Worm (Caenorhabditis elegans) whole organism, L4 larva: ENCODE results near the gene wrt-6.

ENCODE experiments used
- F10B5.3 ChIP-seq: sonication (generic microtip); optimal IDR thresholded peaks from 2 replicates; lab custom pipeline; 2016; ENCODE audit warnings: mild to moderate bottlenecking, missing genetic modification characterization, missing compliant biosample characterization
- F26F4.8 ChIP-seq: fragments of 200-800 bp; sonication (Bioruptor generic); conservative IDR thresholded peaks from 2 replicates; pipeline ENCODE4 v1.3.6; 2022; ENCODE audit warnings: missing genetic modification characterization, missing compliant biosample characterization
- T20F7.1 ChIP-seq: fragments of 200-800 bp; sonication (Bioruptor generic); optimal IDR thresholded peaks from 2 replicates; lab custom pipeline; 2018; ENCODE audit warnings: mild to moderate bottlenecking, missing genetic modification characterization, missing compliant biosample characterization
- aly-2 ChIP-seq: sonication (generic microtip); optimal IDR thresholded peaks from 2 replicates; lab custom pipeline; 2018; ENCODE audit warnings: missing biosample characterization, missing genetic modification characterization
- arid-1 ChIP-seq: fragments of 200-800 bp; sonication (Bioruptor generic); conservative IDR thresholded peaks from 2 replicates; pipeline ENCODE4 v1.3.6; 2022; ENCODE audit warnings: missing genetic modification reagents, missing genetic modification characterization, missing compliant biosample characterization
- ceh-82 ChIP-seq: sonication (generic microtip); optimal IDR thresholded peaks from 2 replicates; lab custom pipeline; 2017; ENCODE audit warnings: missing biosample characterization, missing genetic modification characterization
- hlh-30 ChIP-seq: sonication (generic microtip); optimal IDR thresholded peaks from 2 replicates; lab custom pipeline; 2017; ENCODE audit warnings: antibody characterized with exemption, mild to moderate bottlenecking, missing genetic modification characterization, missing compliant biosample characterization; ENCODE audit not compliant: insufficient read depth

DNA sequence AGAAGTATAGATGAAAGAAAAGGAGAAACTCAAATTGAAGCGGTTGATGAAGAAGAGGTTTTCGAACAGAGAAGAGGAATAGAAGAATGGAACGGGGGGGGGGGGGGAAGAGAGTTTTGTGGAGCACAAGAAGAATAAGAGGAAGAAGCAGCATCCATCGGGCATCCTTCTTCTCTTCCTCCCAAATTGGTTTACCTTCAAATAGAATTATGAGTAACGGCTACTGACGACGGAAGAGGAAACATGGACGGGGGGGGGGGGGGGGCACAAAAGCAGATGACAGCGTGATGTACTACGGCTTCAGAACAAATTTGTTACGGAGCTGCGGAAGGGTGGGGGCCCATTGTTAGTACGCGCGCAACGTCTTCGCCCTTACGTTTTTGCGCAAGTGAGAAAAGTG, 10.7 kb upstream of the wrt-6 start:
- TF ChIP-seq T20F7.1 (GFP tag; lab: Kevin White, UChicago) (no peak), F10B5.3 (tag; lab: Kevin White, UChicago) (no peak), aly-2 (tag; lab: Kevin White, UChicago) (no peak), F26F4.8 (GFP tag; lab: Robert Waterston, UW) (no peak), hlh-30 (tag; lab: Kevin White, UChicago) (no peak), arid-1 (no peak), ceh-82 (tag; lab: Kevin White, UChicago) (no peak)
